Fruit fly (Drosophila melanogaster): ENCODE results near the gene CG43861.

The CG43861 gene

dm6 chr2L:19958520-19959161 is 58.4 kb downstream of the CG43861 start, which contains the start of gene COX4 (continued):
- TF ChIP-seq CG11085 (GFP tag; IDR thresholded peaks at IDR 0.05) (no peak), croc (GFP tag; conservative IDR thresholded peaks at IDR 0.05) (no peak), cas (GFP tag; IDR thresholded peaks at IDR 0.05) (no peak), wdn (GFP tag; IDR thresholded peaks at IDR 0.05) (no peak), onecut (GFP tag; IDR thresholded peaks at IDR 0.05) (no peak), jing (GFP tag; optimal IDR thresholded peaks at IDR 0.05) (no peak), luna (GFP tag; optimal IDR thresholded peaks at IDR 0.05) (no peak), CG10654 (GFP tag; optimal IDR thresholded peaks at IDR 0.05) (no peak), D19A (tag; optimal IDR thresholded peaks at IDR 0.05) (no peak), ems (GFP tag; optimal IDR thresholded peaks at IDR 0.05) (no peak), fu2 (GFP tag; optimal IDR thresholded peaks at IDR 0.05) (no peak), Opbp (GFP tag; IDR thresholded peaks at IDR 0.05; ENCODE audit: partially characterized antibody) (peak; percentile 75; the same call in 2 of the 3 replicates), Elba2 (GFP tag; optimal IDR thresholded peaks at IDR 0.05) (no peak), stwl (tag; optimal IDR thresholded peaks at IDR 0.05) (peak; percentile 91), CG8281 (tag; optimal IDR thresholded peaks at IDR 0.05) (no peak), lola (GFP tag; optimal IDR thresholded peaks at IDR 0.05) (no peak), CG11560 (tag; IDR thresholded peaks at IDR 0.05) (no peak), Spps (tag; optimal IDR thresholded peaks at IDR 0.05) (no peak), CG2129 (GFP tag; IDR thresholded peaks at IDR 0.05; ENCODE audit: partially characterized antibody) (peak; percentile 33), scrt (GFP tag; optimal IDR thresholded peaks at IDR 0.05) (no peak), Bteb2 (GFP tag; optimal IDR thresholded peaks at IDR 0.05) (no peak), Hand (GFP tag; optimal IDR thresholded peaks at IDR 0.05) (no peak), CG17359 (tag; optimal IDR thresholded peaks at IDR 0.05) (peak; percentile 4), Nf-YA (GFP tag; IDR thresholded peaks at IDR 0.05) (no peak), CG7786 (GFP tag; optimal IDR thresholded peaks at IDR 0.05) (no peak), NFAT (GFP tag; IDR thresholded peaks at IDR 0.05) (no peak), CG18599 (GFP tag; optimal IDR thresholded peaks at IDR 0.05) (no peak), dimm (GFP tag; IDR thresholded peaks at IDR 0.05) (no peak), Doc2 (GFP tag; IDR thresholded peaks at IDR 0.05) (no peak), CG2202 (tag; optimal IDR thresholded peaks at IDR 0.05) (no peak), tll (GFP tag; optimal IDR thresholded peaks at IDR 0.05) (no peak), CG4854 (GFP tag; optimal IDR thresholded peaks at IDR 0.05) (no peak), Mad (GFP tag; optimal IDR thresholded peaks at IDR 0.05) (no peak), cad (GFP tag; optimal IDR thresholded peaks at IDR 0.05) (no peak), sob (GFP tag; IDR thresholded peaks at IDR 0.05) (no peak; the same call in 1 of the 2 replicates), Dip3 (GFP tag; optimal IDR thresholded peaks at IDR 0.05) (no peak), vvl (GFP tag; IDR thresholded peaks at IDR 0.05) (no peak), trem (tag; optimal IDR thresholded peaks at IDR 0.05) (peak; percentile 69), HmgZ (tag; optimal IDR thresholded peaks at IDR 0.05) (peak; percentile 30), Sin3A (optimal IDR thresholded peaks at IDR 0.05) (no peak), CG17385 (GFP tag; optimal IDR thresholded peaks at IDR 0.05) (no peak), pita (GFP tag; optimal IDR thresholded peaks at IDR 0.05) (no peak), mam (GFP tag; optimal IDR thresholded peaks at IDR 0.05) (no peak), Fer2 (tag; optimal IDR thresholded peaks at IDR 0.05) (no peak), Dbx (GFP tag; IDR thresholded peaks at IDR 0.05) (no peak), CG1792 (GFP tag; optimal IDR thresholded peaks at IDR 0.05) (no peak), crp (GFP tag; optimal IDR thresholded peaks at IDR 0.05) (no peak), Poxn (GFP tag; IDR thresholded peaks at IDR 0.05) (no peak), BtbVII (GFP tag; optimal IDR thresholded peaks at IDR 0.05) (no peak), gem (tag; optimal IDR thresholded peaks at IDR 0.05) (no peak), trh (GFP tag; optimal IDR thresholded peaks at IDR 0.05) (no peak), br (optimal IDR thresholded peaks at IDR 0.05) (no peak)

Data from whole organism, embryonic.